Fruit fly (Drosophila melanogaster) whole organism, prepupa: ENCODE measurements around the gene CkIalpha.

ENCODE experiments used
- Blimp-1 ChIP-seq: fragments of 200-800 bp; sonication (Bioruptor generic); optimal IDR thresholded peaks from 3 replicates; lab custom pipeline; 2017; ENCODE audit warnings: missing biosample characterization, missing genetic modification characterization, mild to moderate bottlenecking, moderate library complexity, missing genetic modification reagents
- CG10631 ChIP-seq: fragments of 200-800 bp; sonication (Bioruptor generic); optimal IDR thresholded peaks from 2 replicates; lab custom pipeline; 2016; ENCODE audit warnings: missing biosample characterization, missing genetic modification characterization
- CG10669 ChIP-seq: fragments of 200-800 bp; sonication (Bioruptor generic); optimal IDR thresholded peaks from 3 replicates; lab custom pipeline; 2018; ENCODE audit warnings: missing biosample characterization, mild to moderate bottlenecking, missing genetic modification characterization, moderate library complexity
- CG11294 ChIP-seq: fragments of 200-800 bp; sonication (Bioruptor generic); IDR thresholded peaks from 2 replicates; pipeline ENCODE4 v1.3.6; 2022; ENCODE audit warnings: missing biosample characterization, missing genetic modification characterization
- CG11762 ChIP-seq: fragments of 200-800 bp; sonication (Bioruptor generic); optimal IDR thresholded peaks from 3 replicates; lab custom pipeline; 2016; ENCODE audit warnings: missing biosample characterization, missing genetic modification characterization; ENCODE audit not compliant: insufficient read depth
- CG15336 ChIP-seq: fragments of 200-800 bp; sonication (Bioruptor generic); IDR thresholded peaks from 2 replicates; pipeline ENCODE4 v1.3.6; 2022; ENCODE audit warnings: missing biosample characterization, missing genetic modification characterization
- CG1621 ChIP-seq: fragments of 200-800 bp; sonication (Bioruptor generic); optimal IDR thresholded peaks from 3 replicates; lab custom pipeline; 2018; ENCODE audit warnings: missing biosample characterization, mild to moderate bottlenecking, missing genetic modification characterization
- CG16779 ChIP-seq: fragments of 200-800 bp; sonication (Bioruptor generic); optimal IDR thresholded peaks from 3 replicates; lab custom pipeline; 2017; ENCODE audit warnings: missing biosample characterization, mild to moderate bottlenecking, missing genetic modification characterization
- CG3032 ChIP-seq: fragments of 200-800 bp; optimal IDR thresholded peaks from 2 replicates; lab custom pipeline; 2019; ENCODE audit warnings: missing biosample characterization, mild to moderate bottlenecking, missing genetic modification characterization, moderate library complexity
- CG31627 ChIP-seq: fragments of 200-800 bp; sonication (Bioruptor generic); optimal IDR thresholded peaks from 3 replicates; lab custom pipeline; 2016; ENCODE audit warnings: missing biosample characterization, missing genetic modification characterization
- CG34406 ChIP-seq: fragments of 200-800 bp; sonication (Bioruptor generic); optimal IDR thresholded peaks from 3 replicates; lab custom pipeline; 2016; ENCODE audit warnings: missing biosample characterization, missing genetic modification characterization
- CG3919 ChIP-seq: fragments of 200-800 bp; sonication (Bioruptor generic); optimal IDR thresholded peaks from 3 replicates; lab custom pipeline; 2016; ENCODE audit warnings: missing biosample characterization, missing genetic modification characterization
- CG4318 ChIP-seq: fragments of 200-800 bp; sonication (Bioruptor generic); optimal IDR thresholded peaks from 3 replicates; lab custom pipeline; 2017; ENCODE audit warnings: missing biosample characterization, mild to moderate bottlenecking, missing genetic modification characterization
- CG6163 ChIP-seq: fragments of 200-800 bp; sonication (Bioruptor generic); IDR thresholded peaks from 3 replicates; pipeline ENCODE4 v1.3.6; 2022; ENCODE audit warnings: missing biosample characterization, missing genetic modification characterization
- CG6808 ChIP-seq: fragments of 200-800 bp; sonication (Bioruptor generic); optimal IDR thresholded peaks from 3 replicates; lab custom pipeline; 2017; ENCODE audit warnings: missing biosample characterization, missing genetic modification characterization, mild to moderate bottlenecking, moderate library complexity, missing genetic modification reagents
- CG6854 ChIP-seq: fragments of 200-800 bp; sonication (Bioruptor generic); optimal IDR thresholded peaks from 2 replicates; lab custom pipeline; 2017; ENCODE audit warnings: missing biosample characterization, mild to moderate bottlenecking, missing genetic modification characterization
- CG8119 ChIP-seq: fragments of 200-800 bp; sonication (Bioruptor generic); IDR thresholded peaks from 3 replicates; pipeline ENCODE4 v1.3.6; 2022; ENCODE audit warnings: missing biosample characterization, missing genetic modification characterization
- CG8632 ChIP-seq: fragments of 200-800 bp; sonication (Bioruptor generic); optimal IDR thresholded peaks from 3 replicates; lab custom pipeline; 2016; ENCODE audit warnings: missing biosample characterization, missing genetic modification characterization
- Eip75B ChIP-seq: fragments of 200-800 bp; sonication (Bioruptor generic); optimal IDR thresholded peaks from 3 replicates; lab custom pipeline; 2016; ENCODE audit warnings: missing biosample characterization, missing genetic modification characterization
- Eip78C ChIP-seq: fragments of 200-800 bp; sonication (Bioruptor generic); peaks from one replicate; lab custom pipeline; 2016; ENCODE audit warnings: missing biosample characterization, missing genetic modification characterization
- Eip93F ChIP-seq: fragments of 200-800 bp; sonication (Bioruptor generic); optimal IDR thresholded peaks from 2 replicates; lab custom pipeline; 2016; ENCODE audit warnings: missing biosample characterization, mild to moderate bottlenecking, missing genetic modification characterization
- Ets21C ChIP-seq: fragments of 200-800 bp; sonication (Bioruptor generic); optimal IDR thresholded peaks from 3 replicates; lab custom pipeline; 2016; ENCODE audit warnings: missing biosample characterization, missing genetic modification characterization
- Ets96B ChIP-seq: fragments of 200-800 bp; optimal IDR thresholded peaks from 2 replicates; lab custom pipeline; 2019; ENCODE audit warnings: missing biosample characterization, mild to moderate bottlenecking, missing genetic modification characterization, moderate library complexity
- Hr38 ChIP-seq: sonication (Bioruptor generic); optimal IDR thresholded peaks from 2 replicates; lab custom pipeline; 2016; ENCODE audit warnings: missing biosample characterization, missing genetic modification characterization
- Hr4 ChIP-seq: fragments of 200-800 bp; sonication (Bioruptor generic); optimal IDR thresholded peaks from 3 replicates; lab custom pipeline; 2016; ENCODE audit warnings: missing biosample characterization, missing genetic modification characterization
- Lpt ChIP-seq: fragments of 200-800 bp; sonication (Bioruptor generic); optimal IDR thresholded peaks from 3 replicates; lab custom pipeline; 2016; ENCODE audit warnings: missing biosample characterization, missing genetic modification characterization
- Met ChIP-seq: fragments of 200-800 bp; sonication (Bioruptor generic); optimal IDR thresholded peaks from 3 replicates; lab custom pipeline; 2016; ENCODE audit warnings: missing biosample characterization, missing genetic modification characterization
- Smox ChIP-seq: fragments of 200-800 bp; sonication (Bioruptor generic); optimal IDR thresholded peaks from 3 replicates; lab custom pipeline; 2016; ENCODE audit warnings: missing biosample characterization, missing genetic modification characterization
- Sox14 ChIP-seq: fragments of 200-800 bp; sonication (Bioruptor generic); optimal IDR thresholded peaks from 3 replicates; lab custom pipeline; 2016; ENCODE audit warnings: missing biosample characterization, missing genetic modification characterization
- Sox15 ChIP-seq: fragments of 200-800 bp; sonication (Bioruptor generic); optimal IDR thresholded peaks from 3 replicates; lab custom pipeline; 2016; ENCODE audit warnings: missing biosample characterization, missing genetic modification characterization
- acj6 ChIP-seq: fragments of 200-800 bp; sonication (Bioruptor generic); optimal IDR thresholded peaks from 3 replicates; lab custom pipeline; 2016; ENCODE audit warnings: missing biosample characterization, missing genetic modification characterization
- dac ChIP-seq: fragments of 200-800 bp; sonication (Bioruptor generic); optimal IDR thresholded peaks from 2 replicates; lab custom pipeline; 2017; ENCODE audit warnings: missing biosample characterization, mild to moderate bottlenecking, missing genetic modification characterization
- dsx ChIP-seq: fragments of 200-800 bp; optimal IDR thresholded peaks from 3 replicates; lab custom pipeline; 2019; ENCODE audit warnings: missing biosample characterization, mild to moderate bottlenecking, missing genetic modification characterization, moderate library complexity; ENCODE audit not compliant: poor library complexity, severe bottlenecking
- eg ChIP-seq: fragments of 200-800 bp; sonication (Bioruptor generic); IDR thresholded peaks from 3 replicates; pipeline ENCODE4 v1.3.6; 2022; ENCODE audit warnings: missing biosample characterization, missing genetic modification characterization
- esn ChIP-seq: fragments of 200-800 bp; sonication (Bioruptor generic); optimal IDR thresholded peaks from 2 replicates; lab custom pipeline; 2016; ENCODE audit warnings: missing biosample characterization, mild to moderate bottlenecking, missing genetic modification characterization, moderate library complexity
- fd59A ChIP-seq: fragments of 200-800 bp; sonication (Bioruptor generic); optimal IDR thresholded peaks from 2 replicates; lab custom pipeline; 2017; ENCODE audit warnings: missing biosample characterization, mild to moderate bottlenecking, missing genetic modification characterization, missing genetic modification reagents
- lz ChIP-seq: fragments of 200-800 bp; sonication (Bioruptor generic); optimal IDR thresholded peaks from 3 replicates; lab custom pipeline; 2016; ENCODE audit warnings: missing biosample characterization, missing genetic modification characterization
- net ChIP-seq: fragments of 200-800 bp; sonication (Bioruptor generic); optimal IDR thresholded peaks from 3 replicates; lab custom pipeline; 2016; ENCODE audit warnings: missing biosample characterization, missing genetic modification characterization
- pdm3 ChIP-seq: fragments of 200-800 bp; sonication (Bioruptor generic); optimal IDR thresholded peaks from 3 replicates; lab custom pipeline; 2016; ENCODE audit warnings: missing biosample characterization, missing genetic modification characterization
- salr ChIP-seq, 2 experiments: fragments of 200-800 bp; sonication (Bioruptor generic); optimal IDR thresholded peaks; 3 replicates each; lab custom pipeline; 2016 to 2018; ENCODE audit warnings: missing biosample characterization in 2 of 2, missing genetic modification characterization in 2 of 2, mild to moderate bottlenecking in 1 of 2
- spab ChIP-seq: fragments of 200-800 bp; sonication (Bioruptor generic); optimal IDR thresholded peaks from 2 replicates; lab custom pipeline; 2017; ENCODE audit warnings: missing biosample characterization, mild to moderate bottlenecking, missing genetic modification characterization, missing genetic modification reagents
- ss ChIP-seq, 2 experiments: fragments of 200-800 bp; sonication (Bioruptor generic); optimal IDR thresholded peaks; 2 replicates in 1 of 2; 3 replicates in 1 of 2; lab custom pipeline; 2017 to 2018; ENCODE audit warnings: mild to moderate bottlenecking in 2 of 2, missing biosample characterization in 2 of 2, missing genetic modification characterization in 2 of 2, moderate library complexity in 1 of 2
- svp ChIP-seq: fragments of 200-800 bp; sonication (Bioruptor generic); peaks from one replicate; lab custom pipeline; 2016; ENCODE audit warnings: missing biosample characterization, missing genetic modification characterization
- topi ChIP-seq: fragments of 200-800 bp; sonication (Bioruptor generic); optimal IDR thresholded peaks from 3 replicates; lab custom pipeline; 2016; ENCODE audit warnings: missing biosample characterization, missing genetic modification characterization
- vri ChIP-seq: fragments of 200-800 bp; sonication (Bioruptor generic); optimal IDR thresholded peaks from 3 replicates; lab custom pipeline; 2016; ENCODE audit warnings: missing biosample characterization, mild to moderate bottlenecking, missing genetic modification characterization

Gene CkIalpha

DNA sequence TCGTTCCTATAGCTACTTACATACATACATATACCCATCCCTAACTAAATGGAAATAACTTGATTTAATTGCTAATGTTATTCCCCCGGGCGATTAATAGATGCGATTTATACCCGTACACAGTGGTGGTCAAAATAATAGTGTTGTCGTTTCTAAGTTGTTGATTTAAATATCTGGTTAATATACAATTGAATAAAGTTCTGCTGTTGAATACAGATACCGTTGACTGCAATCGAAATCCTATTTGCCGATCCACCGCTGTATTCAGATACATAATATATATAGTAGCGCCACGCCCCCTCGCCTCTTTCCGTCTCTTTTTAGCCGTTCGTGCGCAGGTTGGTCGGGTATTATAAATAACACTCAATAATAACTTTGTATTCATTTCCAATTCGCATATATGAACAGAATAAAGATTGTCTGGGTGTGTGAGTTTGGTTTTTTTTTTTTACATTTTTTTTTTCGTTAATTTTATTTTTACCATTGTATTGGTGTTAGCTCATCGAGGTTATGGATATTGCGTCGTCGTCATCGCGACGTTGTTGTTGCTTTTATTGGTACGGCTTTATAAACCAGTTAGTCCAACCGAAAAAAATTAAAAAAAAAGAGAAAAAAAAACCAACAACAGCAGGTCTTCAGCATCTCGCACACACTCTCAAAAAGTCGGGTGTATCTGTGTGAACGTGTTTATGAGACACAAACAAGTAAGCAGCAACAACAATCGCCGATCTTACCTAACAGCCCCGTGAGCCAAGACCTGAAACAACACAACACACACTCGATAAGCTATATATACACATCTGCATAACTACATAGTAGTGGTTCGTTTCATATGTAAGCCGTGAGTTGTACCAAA is 19.1 kb downstream of the CkIalpha start (continued):
- TF ChIP-seq esn (GFP tag; lab: Kevin White, UChicago) (peak; percentile 28), CG11762 (GFP tag; lab: Kevin White, UChicago) (no peak), dsx (peak; percentile 76), Sox15 (GFP tag; lab: Kevin White, UChicago) (no peak), Blimp-1 (GFP tag; lab: Kevin White, UChicago) (peak; percentile 35), CG6808 (GFP tag; lab: Kevin White, UChicago) (peak; percentile 87), CG3032 (peak; percentile 27), CG31627 (GFP tag; lab: Kevin White, UChicago) (peak; percentile 24), Eip78C (peak; percentile 76), CG8632 (GFP tag; lab: Kevin White, UChicago) (peak; percentile 29), CG15336 (GFP tag; lab: Robert Waterston, UW) (peak; percentile 30; the same call in 1 of the 2 replicates), CG16779 (peak; percentile 73), svp (GFP tag; lab: Kevin White, UChicago) (peak; percentile 56), CG1621 (peak; percentile 57), pdm3 (GFP tag; lab: Kevin White, UChicago) (peak; percentile 29), salr (GFP tag; optimal IDR thresholded peaks at IDR 0.05; lab: Kevin White, UChicago) (no peak), Ets21C (GFP tag; lab: Kevin White, UChicago) (no peak), Hr4 (GFP tag; lab: Kevin White, UChicago) (peak; percentile 11), acj6 (GFP tag; lab: Kevin White, UChicago) (peak; percentile 8), fd59A (no peak), CG4318 (GFP tag; lab: Kevin White, UChicago) (no peak), Eip93F (GFP tag; lab: Kevin White, UChicago) (peak; percentile 45), CG34406 (GFP tag; lab: Kevin White, UChicago) (no peak), net (GFP tag; lab: Kevin White, UChicago) (peak; percentile 26), Smox (peak; percentile 17)

DNA sequence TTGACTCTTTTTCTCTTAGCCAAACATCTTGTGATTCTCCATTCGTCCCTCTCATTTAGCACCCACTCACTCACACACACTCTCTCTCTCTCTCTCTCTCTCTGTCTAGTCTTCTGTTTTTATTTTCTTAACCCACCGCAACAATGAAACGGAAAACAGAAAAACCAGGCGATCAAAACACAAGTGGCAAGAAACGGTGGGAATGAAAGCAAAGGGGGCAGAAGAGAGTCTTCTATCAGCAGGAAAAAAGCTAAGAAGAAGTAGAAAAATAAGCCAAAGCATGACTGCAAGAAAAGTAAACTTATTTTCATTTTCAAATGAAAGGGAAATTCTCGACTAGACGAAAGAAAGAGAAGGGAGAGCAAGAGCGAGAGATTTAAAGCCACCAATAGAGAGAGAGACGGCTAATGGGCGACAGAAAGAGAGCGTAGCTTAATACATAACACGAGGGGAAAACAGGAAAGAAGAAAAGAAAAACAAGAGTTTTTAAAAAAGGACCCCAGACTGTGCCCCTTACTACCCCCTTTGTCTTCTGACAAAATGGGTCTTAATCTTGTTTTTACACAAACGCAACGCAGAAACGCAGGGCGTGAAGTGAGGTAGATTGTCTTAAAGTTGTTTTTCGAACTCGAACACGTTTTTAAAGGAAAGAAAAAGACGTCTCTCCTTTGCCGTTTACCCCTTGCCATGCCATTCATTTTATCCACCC is 20.6 kb downstream of the CkIalpha start:
- TF ChIP-seq CG11294 = no peak
- TF ChIP-seq CG3919 (GFP tag; lab: Kevin White, UChicago) = peak; percentile 10
- peak; percentile 14 for TF ChIP-seq Sox14
- TF ChIP-seq lz (GFP tag; lab: Kevin White, UChicago) = no peak
- TF ChIP-seq CG8119 (GFP tag; lab: Robert Waterston, UW) = peak; percentile 58; the same call in 2 of the 3 replicates
- TF ChIP-seq Eip78C = peak; percentile 80
- TF ChIP-seq CG8632 (GFP tag; lab: Kevin White, UChicago) = no peak
- TF ChIP-seq salr (GFP tag; optimal IDR thresholded peaks at IDR 0.05; lab: Kevin White, UChicago) = peak in 1 of 2 experiments; percentile 24
- peak; percentile 20 for TF ChIP-seq CG10669
- TF ChIP-seq Ets96B (tag; lab: Kevin White, UChicago) = peak; percentile 64
- no peak for TF ChIP-seq dac (GFP tag; lab: Kevin White, UChicago)
- TF ChIP-seq Eip75B (GFP tag; lab: Kevin White, UChicago) = peak; percentile 55
- peak; percentile 64 for TF ChIP-seq CG6854 (GFP tag; lab: Kevin White, UChicago)
- no peak for TF ChIP-seq topi
- peak; percentile 84 to 85 for TF ChIP-seq ss (GFP tag; optimal IDR thresholded peaks at IDR 0.05; lab: Kevin White, UChicago)
- peak; percentile 90 for TF ChIP-seq vri (GFP tag; lab: Kevin White, UChicago)
- peak; percentile 77 for TF ChIP-seq CG6808 (GFP tag; lab: Kevin White, UChicago)
- TF ChIP-seq CG10631 (GFP tag; lab: Kevin White, UChicago) = peak; percentile 4
- peak; percentile 71 for TF ChIP-seq CG6163
- no peak for TF ChIP-seq Ets21C (GFP tag; lab: Kevin White, UChicago)
- peak; percentile 31 for TF ChIP-seq Met (GFP tag; lab: Kevin White, UChicago)
- TF ChIP-seq CG3032 = peak; percentile 30
- TF ChIP-seq Hr38 (GFP tag; lab: Kevin White, UChicago) = no peak
- TF ChIP-seq svp (GFP tag; lab: Kevin White, UChicago) = peak; percentile 44
- TF ChIP-seq Lpt = peak; percentile 45
- no peak for TF ChIP-seq Hr4 (GFP tag; lab: Kevin White, UChicago)
- peak; percentile 56 for TF ChIP-seq CG1621
- TF ChIP-seq CG34406 (GFP tag; lab: Kevin White, UChicago) = no peak
- peak; percentile 86 for TF ChIP-seq dsx
- peak; percentile 67 for TF ChIP-seq Blimp-1 (GFP tag; lab: Kevin White, UChicago)
- peak; percentile 52 for TF ChIP-seq spab (GFP tag; lab: Kevin White, UChicago)
- no peak for TF ChIP-seq eg (GFP tag; lab: Robert Waterston, UW)
